1 fruit fly cellular context compared by ENCODE assay signal in genomic region chrX:15617916-15618315, dm6.
TF ChIP-seq lines count a peak whose summit lies in the region.

No protein-coding gene starts in this region.

TF ChIP-seq in whole organism, embryonic, 481 proteins besides CTCF, POLR2A, EP300 and RAD21 (continued from another document and continues in another):
- no peak for TF ChIP-seq CkIIα-i1 (GFP tag; IDR thresholded peaks at IDR 0.05; lab: Robert Waterston, UW)
- TF ChIP-seq wek (GFP tag; optimal IDR thresholded peaks at IDR 0.05; lab: Kevin White, UChicago), result no peak
- TF ChIP-seq CG8359 (GFP tag; optimal IDR thresholded peaks at IDR 0.05; lab: Kevin White, UChicago; ENCODE audit: borderline replicate concordance), result no peak
- TF ChIP-seq CG8924 (tag; optimal IDR thresholded peaks at IDR 0.05; lab: Kevin White, UChicago), result peak; percentile 16
- no peak for TF ChIP-seq Deaf1 (tag; optimal IDR thresholded peaks at IDR 0.05; lab: Kevin White, UChicago)
- TF ChIP-seq pnt (GFP tag; optimal IDR thresholded peaks at IDR 0.05; lab: Kevin White, UChicago), result no peak
- TF ChIP-seq CG8765 (GFP tag; IDR thresholded peaks at IDR 0.05; lab: Robert Waterston, UW), result no peak; the same call in 1 of the 2 replicates
- TF ChIP-seq Oaz (GFP tag; IDR thresholded peaks at IDR 0.05; lab: Robert Waterston, UW), result no peak
- TF ChIP-seq sd (tag; optimal IDR thresholded peaks at IDR 0.05; lab: Kevin White, UChicago), result no peak
- no peak for TF ChIP-seq CG3726 (GFP tag; IDR thresholded peaks at IDR 0.05; lab: Robert Waterston, UW)
- peak; percentile 5 for TF ChIP-seq CG4820 (GFP tag; optimal IDR thresholded peaks at IDR 0.05; lab: Kevin White, UChicago)
- TF ChIP-seq tup (GFP tag; optimal IDR thresholded peaks at IDR 0.05; lab: Kevin White, UChicago), result no peak
- TF ChIP-seq Bdp1 (GFP tag; optimal IDR thresholded peaks at IDR 0.05; lab: Kevin White, UChicago), result no peak
- no peak for TF ChIP-seq CG5953 (GFP tag; IDR thresholded peaks at IDR 0.05; lab: Robert Waterston, UW)
- peak; percentile 18 for TF ChIP-seq CG1602 (GFP tag; optimal IDR thresholded peaks at IDR 0.05; lab: Kevin White, UChicago)
- no peak for TF ChIP-seq C15 (GFP tag; IDR thresholded peaks at IDR 0.05; lab: Robert Waterston, UW)
- no peak for TF ChIP-seq sob (GFP tag; IDR thresholded peaks at IDR 0.05; lab: Robert Waterston, UW)
- TF ChIP-seq tll (GFP tag; optimal IDR thresholded peaks at IDR 0.05; lab: Kevin White, UChicago), result no peak
- TF ChIP-seq Xrp1 (GFP tag; IDR thresholded peaks at IDR 0.05; lab: Robert Waterston, UW), result peak; percentile 79
- no peak for TF ChIP-seq NK7.1 (GFP tag; optimal IDR thresholded peaks at IDR 0.05; lab: Kevin White, UChicago)
- no peak for TF ChIP-seq bigmax (GFP tag; optimal IDR thresholded peaks at IDR 0.05; lab: Kevin White, UChicago)
- no peak for TF ChIP-seq CG3995 (GFP tag; optimal IDR thresholded peaks at IDR 0.05; lab: Kevin White, UChicago)
- no peak for TF ChIP-seq Neu2 (GFP tag; optimal IDR thresholded peaks at IDR 0.05; lab: Kevin White, UChicago; ENCODE audit: borderline replicate concordance)
- TF ChIP-seq Vsx1 (GFP tag; optimal IDR thresholded peaks at IDR 0.05; lab: Kevin White, UChicago), result no peak
- TF ChIP-seq CG14710 (tag; optimal IDR thresholded peaks at IDR 0.05; lab: Kevin White, UChicago), result peak; percentile 17
- no peak for TF ChIP-seq eyg (GFP tag; optimal IDR thresholded peaks at IDR 0.05; lab: Kevin White, UChicago)
- TF ChIP-seq ranshi (GFP tag; IDR thresholded peaks at IDR 0.05; lab: Robert Waterston, UW), result 0 out of 2 replicates have a peak, but pooled peaks have one; percentile 47
- TF ChIP-seq CG12104 (GFP tag; optimal IDR thresholded peaks at IDR 0.05; lab: Kevin White, UChicago), result no peak
- TF ChIP-seq Fer3 (tag; optimal IDR thresholded peaks at IDR 0.05; lab: Kevin White, UChicago), result no peak
- no peak for TF ChIP-seq CG17912 (GFP tag; optimal IDR thresholded peaks at IDR 0.05; lab: Kevin White, UChicago)
- TF ChIP-seq CG1529 (GFP tag; optimal IDR thresholded peaks at IDR 0.05; lab: Kevin White, UChicago), result no peak
- no peak for TF ChIP-seq mirr (GFP tag; optimal IDR thresholded peaks at IDR 0.05; lab: Kevin White, UChicago)
- no peak for TF ChIP-seq lov (optimal IDR thresholded peaks at IDR 0.05; lab: Kevin White, UChicago)
- peak; percentile 80; the same call in 2 of the 3 replicates for TF ChIP-seq lov (GFP tag; IDR thresholded peaks at IDR 0.05; lab: Robert Waterston, UW)
- TF ChIP-seq ttk (GFP tag; IDR thresholded peaks at IDR 0.05; lab: Robert Waterston, UW), result peak; percentile 55; the same call in 1 of the 2 replicates
- no peak for TF ChIP-seq cwo (GFP tag; optimal IDR thresholded peaks at IDR 0.05; lab: Kevin White, UChicago)
- no peak for TF ChIP-seq jumu (GFP tag; optimal IDR thresholded peaks at IDR 0.05; lab: Kevin White, UChicago)
- TF ChIP-seq gt (GFP tag; IDR thresholded peaks at IDR 0.05; lab: Robert Waterston, UW), result no peak
- TF ChIP-seq CG14860 (GFP tag; IDR thresholded peaks at IDR 0.05; lab: Robert Waterston, UW; ENCODE audit: partially characterized antibody), result no peak
- TF ChIP-seq CG3838 (GFP tag; optimal IDR thresholded peaks at IDR 0.05; lab: Kevin White, UChicago), result no peak
- peak; percentile 53 for TF ChIP-seq CG17359 (tag; optimal IDR thresholded peaks at IDR 0.05; lab: Kevin White, UChicago)
- TF ChIP-seq Ets65A (GFP tag; lab: Kevin White, UChicago), result no peak
- peak; percentile 2 for TF ChIP-seq CG30431 (GFP tag; optimal IDR thresholded peaks at IDR 0.05; lab: Kevin White, UChicago)
- peak; percentile 60 for TF ChIP-seq CG1603 (tag; optimal IDR thresholded peaks at IDR 0.05; lab: Kevin White, UChicago)
- no peak for TF ChIP-seq kni (GFP tag; optimal IDR thresholded peaks at IDR 0.05; lab: Kevin White, UChicago)
- TF ChIP-seq Hmx (GFP tag; optimal IDR thresholded peaks at IDR 0.05; lab: Kevin White, UChicago), result no peak
- TF ChIP-seq Sox100B (GFP tag; optimal IDR thresholded peaks at IDR 0.05; lab: Kevin White, UChicago), result no peak
- no peak for TF ChIP-seq CG12236 (GFP tag; optimal IDR thresholded peaks at IDR 0.05; lab: Kevin White, UChicago)
- TF ChIP-seq NfI (GFP tag; optimal IDR thresholded peaks at IDR 0.05; lab: Kevin White, UChicago), result no peak
- TF ChIP-seq CG42726 (GFP tag; IDR thresholded peaks at IDR 0.05; lab: Robert Waterston, UW; ENCODE audit: partially characterized antibody), result no peak
- peak; percentile 10 for TF ChIP-seq Asciz (GFP tag; optimal IDR thresholded peaks at IDR 0.05; lab: Kevin White, UChicago)
- TF ChIP-seq CG11504 (tag; optimal IDR thresholded peaks at IDR 0.05; lab: Kevin White, UChicago), result peak; percentile 52
- no peak for TF ChIP-seq Hr78 (GFP tag; optimal IDR thresholded peaks at IDR 0.05; lab: Kevin White, UChicago)
- TF ChIP-seq D19A (tag; optimal IDR thresholded peaks at IDR 0.05; lab: Kevin White, UChicago), result no peak
- no peak for TF ChIP-seq CG17568 (GFP tag; optimal IDR thresholded peaks at IDR 0.05; lab: Kevin White, UChicago)
- no peak for TF ChIP-seq cas (GFP tag; IDR thresholded peaks at IDR 0.05; lab: Robert Waterston, UW)
- no peak for TF ChIP-seq Lhr (GFP tag; optimal IDR thresholded peaks at IDR 0.05; lab: Kevin White, UChicago)
- no peak for TF ChIP-seq dati (GFP tag; IDR thresholded peaks at IDR 0.05; lab: Robert Waterston, UW)
- no peak for TF ChIP-seq Chrac-16 (GFP tag; optimal IDR thresholded peaks at IDR 0.05; lab: Kevin White, UChicago)
- no peak for TF ChIP-seq Dll (GFP tag; IDR thresholded peaks at IDR 0.05; lab: Robert Waterston, UW; ENCODE audit: partially characterized antibody)
- TF ChIP-seq Trl (optimal IDR thresholded peaks at IDR 0.05; lab: Kevin White, UChicago), result no peak
- TF ChIP-seq Trl (GFP tag; optimal IDR thresholded peaks at IDR 0.05; lab: Kevin White, UChicago), result no peak
- no peak for TF ChIP-seq Hsf (GFP tag; optimal IDR thresholded peaks at IDR 0.05; lab: Kevin White, UChicago)
- TF ChIP-seq psq (GFP tag; optimal IDR thresholded peaks at IDR 0.05; lab: Kevin White, UChicago), result no peak
- no peak for TF ChIP-seq Bteb2 (GFP tag; optimal IDR thresholded peaks at IDR 0.05; lab: Kevin White, UChicago)
- no peak for TF ChIP-seq CG32767 (GFP tag; IDR thresholded peaks at IDR 0.05; lab: Robert Waterston, UW)
- TF ChIP-seq CG5180 (GFP tag; optimal IDR thresholded peaks at IDR 0.05; lab: Kevin White, UChicago), result no peak
- no peak for TF ChIP-seq crc (GFP tag; optimal IDR thresholded peaks at IDR 0.05; lab: Kevin White, UChicago)
- no peak for TF ChIP-seq sim (GFP tag; IDR thresholded peaks at IDR 0.05; lab: Robert Waterston, UW)
- no peak for TF ChIP-seq aop (GFP tag; IDR thresholded peaks at IDR 0.05; lab: Robert Waterston, UW)
- TF ChIP-seq Max (GFP tag; optimal IDR thresholded peaks at IDR 0.05; lab: Kevin White, UChicago), result no peak
- TF ChIP-seq CG16779 (GFP tag; IDR thresholded peaks at IDR 0.05; lab: Robert Waterston, UW), result no peak
- TF ChIP-seq CG11085 (GFP tag; IDR thresholded peaks at IDR 0.05; lab: Robert Waterston, UW), result no peak
- no peak for TF ChIP-seq CG10565 (GFP tag; optimal IDR thresholded peaks at IDR 0.05; lab: Kevin White, UChicago)
- no peak for TF ChIP-seq fd102C (GFP tag; optimal IDR thresholded peaks at IDR 0.05; lab: Kevin White, UChicago)
- peak; percentile 49 for TF ChIP-seq Blimp-1 (GFP tag; optimal IDR thresholded peaks at IDR 0.05; lab: Kevin White, UChicago)
- no peak for TF ChIP-seq YL-1 (GFP tag; optimal IDR thresholded peaks at IDR 0.05; lab: Kevin White, UChicago)
- no peak for TF ChIP-seq CG7786 (GFP tag; optimal IDR thresholded peaks at IDR 0.05; lab: Kevin White, UChicago)
- no peak for TF ChIP-seq crp (GFP tag; optimal IDR thresholded peaks at IDR 0.05; lab: Kevin White, UChicago)
- TF ChIP-seq CG15073 (GFP tag; optimal IDR thresholded peaks at IDR 0.05; lab: Kevin White, UChicago), result no peak
- TF ChIP-seq her (GFP tag; optimal IDR thresholded peaks at IDR 0.05; lab: Kevin White, UChicago), result no peak
- TF ChIP-seq NC2α (GFP tag; optimal IDR thresholded peaks at IDR 0.05; lab: Kevin White, UChicago), result no peak
- TF ChIP-seq slp2 (GFP tag; optimal IDR thresholded peaks at IDR 0.05; lab: Kevin White, UChicago), result no peak
- peak; percentile 61 for TF ChIP-seq sens (GFP tag; lab: Kevin White, UChicago)
- TF ChIP-seq CG6654 (GFP tag; optimal IDR thresholded peaks at IDR 0.05; lab: Kevin White, UChicago), result no peak
- no peak for TF ChIP-seq Antp (GFP tag; optimal IDR thresholded peaks at IDR 0.05; lab: Kevin White, UChicago)
- TF ChIP-seq CG32532 (GFP tag; IDR thresholded peaks at IDR 0.05; lab: Robert Waterston, UW), result no peak
- TF ChIP-seq CG2202 (tag; optimal IDR thresholded peaks at IDR 0.05; lab: Kevin White, UChicago), result peak; percentile 39
- no peak for TF ChIP-seq CG3847 (GFP tag; IDR thresholded peaks at IDR 0.05; lab: Robert Waterston, UW)
- TF ChIP-seq Xbp1 (GFP tag; optimal IDR thresholded peaks at IDR 0.05; lab: Kevin White, UChicago), result peak; percentile 1
- TF ChIP-seq CG3163 (GFP tag; optimal IDR thresholded peaks at IDR 0.05; lab: Kevin White, UChicago), result no peak
- peak; percentile 43 for TF ChIP-seq Ada2b (GFP tag; IDR thresholded peaks at IDR 0.05; lab: Robert Waterston, UW)
- no peak for TF ChIP-seq wor (GFP tag; IDR thresholded peaks at IDR 0.05; lab: Robert Waterston, UW)
- peak; percentile 34 for TF ChIP-seq az2 (GFP tag; optimal IDR thresholded peaks at IDR 0.05; lab: Kevin White, UChicago)
- no peak for TF ChIP-seq CG33557 (GFP tag; optimal IDR thresholded peaks at IDR 0.05; lab: Kevin White, UChicago)
- TF ChIP-seq CG4404 (GFP tag; IDR thresholded peaks at IDR 0.05; lab: Robert Waterston, UW), result 0 out of 2 replicates have a peak, but pooled peaks have one; percentile 16
- no peak for TF ChIP-seq CG2199 (GFP tag; IDR thresholded peaks at IDR 0.05; lab: Robert Waterston, UW)
- no peak for TF ChIP-seq sima (GFP tag; optimal IDR thresholded peaks at IDR 0.05; lab: Kevin White, UChicago)
- no peak for TF ChIP-seq disco-r (GFP tag; optimal IDR thresholded peaks at IDR 0.05; lab: Kevin White, UChicago)
- TF ChIP-seq hbn (GFP tag; IDR thresholded peaks at IDR 0.05; lab: Robert Waterston, UW; ENCODE audit: partially characterized antibody), result no peak
- TF ChIP-seq CG9797 (GFP tag; optimal IDR thresholded peaks at IDR 0.05; lab: Kevin White, UChicago), result no peak
- no peak for TF ChIP-seq fru (optimal IDR thresholded peaks at IDR 0.05; lab: Kevin White, UChicago)
- peak; percentile 25; the same call in 1 of the 2 replicates for TF ChIP-seq Gsc (GFP tag; IDR thresholded peaks at IDR 0.05; lab: Robert Waterston, UW)
- TF ChIP-seq CG6791 (GFP tag; IDR thresholded peaks at IDR 0.05; lab: Robert Waterston, UW; ENCODE audit: partially characterized antibody), result no peak
- no peak for TF ChIP-seq nom (GFP tag; optimal IDR thresholded peaks at IDR 0.05; lab: Kevin White, UChicago)
- TF ChIP-seq CG14050 (GFP tag; IDR thresholded peaks at IDR 0.05; lab: Robert Waterston, UW), result no peak
- TF ChIP-seq Hand (GFP tag; optimal IDR thresholded peaks at IDR 0.05; lab: Kevin White, UChicago), result no peak
- TF ChIP-seq ind (GFP tag; optimal IDR thresholded peaks at IDR 0.05; lab: Kevin White, UChicago), result no peak
- peak; percentile 59 for TF ChIP-seq gsb-n (tag; optimal IDR thresholded peaks at IDR 0.05; lab: Kevin White, UChicago)
- TF ChIP-seq twi (tag; optimal IDR thresholded peaks at IDR 0.05; lab: Kevin White, UChicago), result no peak
- TF ChIP-seq Med (GFP tag; lab: Kevin White, UChicago), result peak; percentile 13
- peak; percentile 65 for TF ChIP-seq CG18262 (tag; optimal IDR thresholded peaks at IDR 0.05; lab: Kevin White, UChicago)
- no peak for TF ChIP-seq stwl (tag; optimal IDR thresholded peaks at IDR 0.05; lab: Kevin White, UChicago)
- TF ChIP-seq nau (GFP tag; optimal IDR thresholded peaks at IDR 0.05; lab: Kevin White, UChicago), result no peak
- TF ChIP-seq Sin3A (optimal IDR thresholded peaks at IDR 0.05; lab: Kevin White, UChicago), result no peak
- TF ChIP-seq CG13424 (tag; optimal IDR thresholded peaks at IDR 0.05; lab: Kevin White, UChicago), result peak; percentile 5
- no peak for TF ChIP-seq HLH4C (GFP tag; IDR thresholded peaks at IDR 0.05; lab: Robert Waterston, UW; ENCODE audit: partially characterized antibody)
- TF ChIP-seq peb (GFP tag; IDR thresholded peaks at IDR 0.05; lab: Robert Waterston, UW), result 0 out of 2 replicates have a peak, but pooled peaks have one; percentile 24
- no peak for TF ChIP-seq CG10654 (GFP tag; optimal IDR thresholded peaks at IDR 0.05; lab: Kevin White, UChicago)
- peak; percentile 28; the same call in 1 of the 2 replicates for TF ChIP-seq H2.0 (GFP tag; IDR thresholded peaks at IDR 0.05; lab: Robert Waterston, UW)
- 0 out of 2 replicates have a peak, but pooled peaks have one; percentile 28 for TF ChIP-seq CG10959 (GFP tag; IDR thresholded peaks at IDR 0.05; lab: Robert Waterston, UW)
- peak; percentile 64 for TF ChIP-seq vvl (GFP tag; IDR thresholded peaks at IDR 0.05; lab: Robert Waterston, UW)
- no peak for TF ChIP-seq Gug (GFP tag; IDR thresholded peaks at IDR 0.05; lab: Robert Waterston, UW)
- TF ChIP-seq cato (GFP tag; optimal IDR thresholded peaks at IDR 0.05; lab: Kevin White, UChicago; ENCODE audit: borderline replicate concordance), result no peak
- TF ChIP-seq CG6689 (GFP tag; IDR thresholded peaks at IDR 0.05; lab: Robert Waterston, UW), result peak; percentile 50
- no peak for TF ChIP-seq run (tag; optimal IDR thresholded peaks at IDR 0.05; lab: Kevin White, UChicago)
- TF ChIP-seq H15 (GFP tag; IDR thresholded peaks at IDR 0.05; lab: Robert Waterston, UW), result 0 out of 3 replicates have a peak, but pooled peaks have one; percentile 35
- no peak for TF ChIP-seq hb (GFP tag; IDR thresholded peaks at IDR 0.05; lab: Robert Waterston, UW; ENCODE audit: partially characterized antibody)
- TF ChIP-seq ase (GFP tag; IDR thresholded peaks at IDR 0.05; lab: Robert Waterston, UW), result peak; percentile 10; the same call in 1 of the 3 replicates
- TF ChIP-seq Ptx1 (GFP tag; IDR thresholded peaks at IDR 0.05; lab: Robert Waterston, UW), result peak; percentile 36; the same call in 1 of the 2 replicates
- peak; percentile 39; the same call in 1 of the 2 replicates for TF ChIP-seq CG31441 (GFP tag; IDR thresholded peaks at IDR 0.05; lab: Robert Waterston, UW)
- no peak for TF ChIP-seq p53 (GFP tag; optimal IDR thresholded peaks at IDR 0.05; lab: Kevin White, UChicago)
- peak; percentile 23 for TF ChIP-seq dmrt99B (tag; optimal IDR thresholded peaks at IDR 0.05; lab: Kevin White, UChicago)
- TF ChIP-seq Lpt (GFP tag; optimal IDR thresholded peaks at IDR 0.05; lab: Kevin White, UChicago), result no peak
- TF ChIP-seq CG32772 (GFP tag; IDR thresholded peaks at IDR 0.05; lab: Robert Waterston, UW), result no peak; the same call in 1 of the 2 replicates
- no peak for TF ChIP-seq Dfd (GFP tag; optimal IDR thresholded peaks at IDR 0.05; lab: Kevin White, UChicago)
